Fruit fly (Drosophila melanogaster) Kc167 (cell line): ENCODE results near the gene NK7.1.

Experiments used
- Myc ChIP-seq: fragments of >200 bp; optimal IDR thresholded peaks from 2 replicates; lab custom pipeline; 2017; ENCODE audit warnings: missing external identifiers
- h ChIP-seq: fragments of >200 bp; optimal IDR thresholded peaks from 3 replicates; lab custom pipeline; 2018; ENCODE audit warnings: missing external identifiers
- insv ChIP-seq: fragments of >200 bp; optimal IDR thresholded peaks from 3 replicates; lab custom pipeline; 2018; ENCODE audit warnings: missing external identifiers
- ttk ChIP-seq: sonication (Bioruptor generic); optimal IDR thresholded peaks from 2 replicates; lab custom pipeline; 2017; ENCODE audit warnings: missing external identifiers

dm6 chr3R:14314554-14314953 is 58.2 kb downstream of the NK7.1 start, which contains the start of gene Crz:
- no peak for TF ChIP-seq h (lab: Kevin White, UChicago)
- no peak for TF ChIP-seq insv (lab: Kevin White, UChicago)
- TF ChIP-seq ttk (lab: Kevin White, UChicago), result no peak
- TF ChIP-seq Myc, result no peak
